Fruit fly (Drosophila melanogaster): ENCODE measurements around the gene CG42762.

Gene CG42762

dm6 chr2L:8145067-8145808 is 1.4 kb upstream of the CG42762 start, which contains the start of the genes CG42763 and CG43394:
TSS of gene CG42763 (minus strand) at chr2L:8145107.
TSS of gene CG43394 (plus strand) at chr2L:8145758.
- TF ChIP-seq Dbx (GFP tag; IDR thresholded peaks at IDR 0.05) (no peak), pzg (GFP tag; optimal IDR thresholded peaks at IDR 0.05) (no peak), tll (GFP tag; optimal IDR thresholded peaks at IDR 0.05) (peak in 1 of 2 experiments; percentile 75), zen (tag; optimal IDR thresholded peaks at IDR 0.05) (peak; percentile 38), D19A (tag; optimal IDR thresholded peaks at IDR 0.05) (peak; percentile 72), twi (tag; optimal IDR thresholded peaks at IDR 0.05) (peak; percentile 22), CG15479 (GFP tag; optimal IDR thresholded peaks at IDR 0.05) (peak; percentile 56), E2f2 (GFP tag; IDR thresholded peaks at IDR 0.05) (no peak), ken (GFP tag; IDR thresholded peaks at IDR 0.05) (no peak), maf-S (GFP tag; optimal IDR thresholded peaks at IDR 0.05) (no peak)

dm6 chr2L:8142760-8143159 is 1.1 kb downstream of the CG42762 start:
- TF ChIP-seq trem (tag; optimal IDR thresholded peaks at IDR 0.05), result no peak
- TF ChIP-seq HLH54F (GFP tag; optimal IDR thresholded peaks at IDR 0.05), result no peak
- no peak for TF ChIP-seq sisA (GFP tag; IDR thresholded peaks at IDR 0.05)

dm6 chr2L:8133772-8134386 is 10.0 kb downstream of the CG42762 start:
- no peak for TF ChIP-seq CG8290 (GFP tag; optimal IDR thresholded peaks at IDR 0.05)
- TF ChIP-seq CG8290 (tag; optimal IDR thresholded peaks at IDR 0.05), result no peak
- peak; percentile 76 for TF ChIP-seq Dref (GFP tag; IDR thresholded peaks at IDR 0.05)
- TF ChIP-seq sens (GFP tag), result peak; percentile 3
- TF ChIP-seq Sry-δ (GFP tag; optimal IDR thresholded peaks at IDR 0.05), result peak; percentile 24
- peak; percentile 51 for TF ChIP-seq HmgZ (tag; optimal IDR thresholded peaks at IDR 0.05)
- TF ChIP-seq CG1603 (tag; optimal IDR thresholded peaks at IDR 0.05), result peak; percentile 98
- TF ChIP-seq Hey (tag; optimal IDR thresholded peaks at IDR 0.05), result no peak
- TF ChIP-seq CG30020 (tag; optimal IDR thresholded peaks at IDR 0.05), result peak; percentile 90
- TF ChIP-seq CG14710 (tag; optimal IDR thresholded peaks at IDR 0.05), result peak; percentile 57
- TF ChIP-seq Med (GFP tag), result peak; percentile 66
- TF ChIP-seq tap (tag; optimal IDR thresholded peaks at IDR 0.05), result no peak
- 0 out of 4 replicates have a peak, but pooled peaks have one; percentile 20 for TF ChIP-seq chinmo (GFP tag; IDR thresholded peaks at IDR 0.05; ENCODE audit: partially characterized antibody)
- peak; percentile 94 for TF ChIP-seq Dp (GFP tag; optimal IDR thresholded peaks at IDR 0.05)
- no peak for TF ChIP-seq ato (GFP tag; IDR thresholded peaks at IDR 0.05; ENCODE audit: partially characterized antibody)
- TF ChIP-seq CG12659 (GFP tag; optimal IDR thresholded peaks at IDR 0.05), result peak; percentile 50
- TF ChIP-seq Myb (GFP tag; optimal IDR thresholded peaks at IDR 0.05), result peak; percentile 28
- no peak for TF ChIP-seq CG10147 (GFP tag; optimal IDR thresholded peaks at IDR 0.05)
- TF ChIP-seq H15 (GFP tag; IDR thresholded peaks at IDR 0.05), result no peak
- peak; percentile 64 for TF ChIP-seq CG2116 (GFP tag; optimal IDR thresholded peaks at IDR 0.05)
- TF ChIP-seq CG17829 (tag; optimal IDR thresholded peaks at IDR 0.05), result peak; percentile 20
- TF ChIP-seq aop (GFP tag; IDR thresholded peaks at IDR 0.05), result no peak
- no peak for TF ChIP-seq CG14667 (GFP tag; IDR thresholded peaks at IDR 0.05)
- TF ChIP-seq Mad (GFP tag; optimal IDR thresholded peaks at IDR 0.05), result no peak
- no peak for TF ChIP-seq CG8359 (GFP tag; optimal IDR thresholded peaks at IDR 0.05; ENCODE audit: borderline replicate concordance)
- TF ChIP-seq CG5180 (GFP tag; optimal IDR thresholded peaks at IDR 0.05), result no peak
- no peak for TF ChIP-seq Hr3 (GFP tag; optimal IDR thresholded peaks at IDR 0.05)
- TF ChIP-seq BEAF-32 (GFP tag; optimal IDR thresholded peaks at IDR 0.05), result peak; percentile 23
- TF ChIP-seq gfzf (GFP tag; optimal IDR thresholded peaks at IDR 0.05), result peak; percentile 70
- peak; percentile 78 for TF ChIP-seq pzg (GFP tag; optimal IDR thresholded peaks at IDR 0.05)
- peak; percentile 91 for TF ChIP-seq pfk (GFP tag; optimal IDR thresholded peaks at IDR 0.05)
- TF ChIP-seq Doc3 (GFP tag; IDR thresholded peaks at IDR 0.05; ENCODE audit: partially characterized antibody), result no peak
- TF ChIP-seq Ets97D (GFP tag; optimal IDR thresholded peaks at IDR 0.05), result peak; percentile 25
